4 worm cellular contexts compared by ENCODE assay signal in the genomic region with DNA sequence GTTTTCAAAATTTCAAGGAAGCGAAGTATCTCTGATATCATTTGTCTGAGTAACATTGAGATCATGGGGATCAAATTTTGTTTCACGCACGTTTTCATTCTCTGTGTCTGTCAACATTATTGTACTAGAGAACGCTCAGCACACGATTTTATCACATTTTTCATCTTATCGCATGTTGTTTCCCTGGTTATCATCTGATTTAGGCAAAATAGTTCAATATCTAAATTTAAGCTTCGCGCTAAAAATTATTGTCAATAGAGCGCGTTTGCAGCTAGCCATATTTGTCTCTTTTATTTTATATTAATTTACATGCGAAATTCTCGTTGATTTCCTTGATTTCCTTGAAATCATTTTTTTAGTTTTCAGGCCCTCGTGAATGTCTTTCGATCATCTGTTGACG.
TF ChIP-seq lines count a peak whose summit lies in the region.

Gene K02F3.2 (plus strand): TSS at position 357 of the 400 bp plus-strand sequence.

TF ChIP-seq in whole organism, L1 larva, 84 proteins besides CTCF, POLR2A, EP300 and RAD21 (continued from another document):
- TF ChIP-seq fkh-8 (tag; optimal IDR thresholded peaks at IDR 0.05; lab: Kevin White, UChicago) (peak; percentile 12), elt-2 (tag; optimal IDR thresholded peaks at IDR 0.05; lab: Kevin White, UChicago) (peak; percentile 78), skn-1 (tag; optimal IDR thresholded peaks at IDR 0.05; lab: Kevin White, UChicago) (peak; percentile 7), sox-4 (tag; optimal IDR thresholded peaks at IDR 0.05; lab: Kevin White, UChicago) (peak; percentile 35), lir-3 (tag; optimal IDR thresholded peaks at IDR 0.05; lab: Kevin White, UChicago; ENCODE audit: poor library complexity) (peak; percentile 47), unc-130 (tag; optimal IDR thresholded peaks at IDR 0.05; lab: Kevin White, UChicago) (peak; percentile 1), nhr-28 (tag; optimal IDR thresholded peaks at IDR 0.05; lab: Kevin White, UChicago) (no peak), nhr-85 (tag; lab: Kevin White, UChicago) (peak; percentile 78), blmp-1 (tag; optimal IDR thresholded peaks at IDR 0.05; lab: Kevin White, UChicago) (peak; percentile 23), xbp-1 (tag; optimal IDR thresholded peaks at IDR 0.05; lab: Kevin White, UChicago) (peak; percentile 19), nhr-20 (tag; optimal IDR thresholded peaks at IDR 0.05; lab: Kevin White, UChicago) (peak; percentile 64), lin-15B (tag; optimal IDR thresholded peaks at IDR 0.05; lab: Kevin White, UChicago) (peak; percentile 21), snu-23 (GFP tag; optimal IDR thresholded peaks at IDR 0.05; lab: Kevin White, UChicago) (peak; percentile 69), dsc-1 (tag; optimal IDR thresholded peaks at IDR 0.05; lab: Kevin White, UChicago) (peak; percentile 29), lsy-2 (tag; optimal IDR thresholded peaks at IDR 0.05; lab: Kevin White, UChicago) (peak; percentile 40 to 70), nhr-47 (tag; optimal IDR thresholded peaks at IDR 0.05; lab: Kevin White, UChicago) (peak; percentile 71), ceh-90 (tag; optimal IDR thresholded peaks at IDR 0.05; lab: Kevin White, UChicago) (peak; percentile 11), hlh-17 (GFP tag; optimal IDR thresholded peaks at IDR 0.05; lab: Kevin White, UChicago; ENCODE audit: borderline replicate concordance) (no peak), F16B12.6 (tag; optimal IDR thresholded peaks at IDR 0.05; lab: Kevin White, UChicago) (no peak), fos-1 (tag; optimal IDR thresholded peaks at IDR 0.05; lab: Kevin White, UChicago) (peak; percentile 11), isw-1 (GFP tag; IDR thresholded peaks at IDR 0.05; lab: Robert Waterston, UW) (0 out of 2 replicates have a peak, but pooled peaks have one; percentile 5), mdl-1 (tag; optimal IDR thresholded peaks at IDR 0.05; lab: Kevin White, UChicago) (peak in 1 of 2 experiments; percentile 43), nhr-90 (tag; optimal IDR thresholded peaks at IDR 0.05; lab: Kevin White, UChicago; ENCODE audit: poor library complexity) (peak; percentile 73), nhr-19 (GFP tag; conservative IDR thresholded peaks at IDR 0.05; lab: Robert Waterston, UW) (peak; percentile 69), swsn-7 (tag; optimal IDR thresholded peaks at IDR 0.05; lab: Kevin White, UChicago) (peak; percentile 43), lin-35 (GFP tag; optimal IDR thresholded peaks at IDR 0.05; lab: Kevin White, UChicago) (peak; percentile 91 to 97), mep-1 (tag; optimal IDR thresholded peaks at IDR 0.05; lab: Kevin White, UChicago) (peak; percentile 51), ceh-88 (GFP tag; IDR thresholded peaks at IDR 0.05; lab: Robert Waterston, UW) (no peak), ceh-8 (GFP tag; optimal IDR thresholded peaks at IDR 0.05; lab: Kevin White, UChicago) (no peak)

TF ChIP-seq in whole organism, L2 larva, 48 proteins besides CTCF, POLR2A, EP300 and RAD21 (continued from another document):
- TF ChIP-seq unc-55 (GFP tag; optimal IDR thresholded peaks at IDR 0.05; lab: Kevin White, UChicago) (peak; percentile 87), nhr-77 (tag; optimal IDR thresholded peaks at IDR 0.05; lab: Kevin White, UChicago) (no peak), gmeb-1 (tag; optimal IDR thresholded peaks at IDR 0.05; lab: Kevin White, UChicago) (peak; percentile 93), nhr-25 (tag; optimal IDR thresholded peaks at IDR 0.05; lab: Kevin White, UChicago) (peak; percentile 69), mdl-1 (tag; optimal IDR thresholded peaks at IDR 0.05; lab: Kevin White, UChicago) (peak in 1 of 2 experiments; percentile 51), sma-3 (GFP tag; optimal IDR thresholded peaks at IDR 0.05; lab: Kevin White, UChicago) (peak; percentile 36), ceh-82 (tag; optimal IDR thresholded peaks at IDR 0.05; lab: Kevin White, UChicago) (no peak)

TF ChIP-seq in whole organism, L3 larva, 47 proteins besides CTCF, POLR2A, EP300 and RAD21 (continued from another document):
- TF ChIP-seq nhr-77 (tag; optimal IDR thresholded peaks at IDR 0.05; lab: Kevin White, UChicago) (no peak), pqm-1 (tag; optimal IDR thresholded peaks at IDR 0.05; lab: Kevin White, UChicago) (peak; percentile 84), nhr-11 (tag; optimal IDR thresholded peaks at IDR 0.05; lab: Kevin White, UChicago) (no peak), mml-1 (tag; optimal IDR thresholded peaks at IDR 0.05; lab: Kevin White, UChicago) (no peak), hmg-11 (tag; optimal IDR thresholded peaks at IDR 0.05; lab: Kevin White, UChicago) (peak; percentile 12), elt-1 (tag; optimal IDR thresholded peaks at IDR 0.05; lab: Kevin White, UChicago) (peak; percentile 53), nhr-67 (tag; optimal IDR thresholded peaks at IDR 0.05; lab: Kevin White, UChicago) (no peak), jun-1 (tag; optimal IDR thresholded peaks at IDR 0.05; lab: Kevin White, UChicago) (peak; percentile 76), lin-39 (tag; optimal IDR thresholded peaks at IDR 0.05; lab: Kevin White, UChicago) (no peak), nfya-1 (tag; optimal IDR thresholded peaks at IDR 0.05; lab: Kevin White, UChicago; ENCODE audit: insufficient read depth) (peak; percentile 30), lsy-12 (tag; optimal IDR thresholded peaks at IDR 0.05; lab: Kevin White, UChicago) (no peak), snpc-4 (tag; optimal IDR thresholded peaks at IDR 0.05; lab: Kevin White, UChicago) (no peak), elt-2 (tag; optimal IDR thresholded peaks at IDR 0.05; lab: Kevin White, UChicago) (peak; percentile 71), ceh-82 (tag; optimal IDR thresholded peaks at IDR 0.05; lab: Kevin White, UChicago) (no peak), nhr-25 (tag; optimal IDR thresholded peaks at IDR 0.05; lab: Kevin White, UChicago) (peak; percentile 4), fos-1 (tag; optimal IDR thresholded peaks at IDR 0.05; lab: Kevin White, UChicago) (no peak), ZK546.5 (tag; optimal IDR thresholded peaks at IDR 0.05; lab: Kevin White, UChicago) (no peak), ceh-28 (tag; optimal IDR thresholded peaks at IDR 0.05; lab: Kevin White, UChicago) (peak; percentile 12), eor-1 (tag; optimal IDR thresholded peaks at IDR 0.05; lab: Kevin White, UChicago) (no peak), egl-27 (tag; optimal IDR thresholded peaks at IDR 0.05; lab: Kevin White, UChicago) (no peak), ama-1 (optimal IDR thresholded peaks at IDR 0.05; lab: Kevin White, UChicago) (peak; percentile 45), nhr-237 (tag; optimal IDR thresholded peaks at IDR 0.05; lab: Kevin White, UChicago) (no peak), ztf-4 (tag; optimal IDR thresholded peaks at IDR 0.05; lab: Kevin White, UChicago) (no peak), ztf-11 (tag; optimal IDR thresholded peaks at IDR 0.05; lab: Kevin White, UChicago) (no peak), unc-39 (tag; optimal IDR thresholded peaks at IDR 0.05; lab: Kevin White, UChicago) (no peak), nhr-76 (tag; optimal IDR thresholded peaks at IDR 0.05; lab: Kevin White, UChicago) (no peak), egl-5 (tag; optimal IDR thresholded peaks at IDR 0.05; lab: Kevin White, UChicago) (no peak), pha-4 (tag; optimal IDR thresholded peaks at IDR 0.05; lab: Kevin White, UChicago) (peak; percentile 86)

TF ChIP-seq in whole organism, L4 larva, 104 proteins besides CTCF, POLR2A, EP300 and RAD21 (continued from another document and continues in another):
- TF ChIP-seq nhr-25 (tag; optimal IDR thresholded peaks at IDR 0.05; lab: Kevin White, UChicago; ENCODE audit: borderline replicate concordance, insufficient read depth) (no peak), F10B5.3 (tag; optimal IDR thresholded peaks at IDR 0.05; lab: Kevin White, UChicago) (no peak), mep-1 (tag; optimal IDR thresholded peaks at IDR 0.05; lab: Kevin White, UChicago) (peak; percentile 56), nhr-237 (tag; optimal IDR thresholded peaks at IDR 0.05; lab: Kevin White, UChicago) (no peak), arid-1 (GFP tag; conservative IDR thresholded peaks at IDR 0.05; lab: Robert Waterston, UW) (no peak), lsy-2 (tag; optimal IDR thresholded peaks at IDR 0.05; lab: Kevin White, UChicago) (peak; percentile 24 to 77), gei-8 (GFP tag; optimal IDR thresholded peaks at IDR 0.05; lab: Kevin White, UChicago) (no peak), dpl-1 (GFP tag; optimal IDR thresholded peaks at IDR 0.05; lab: Kevin White, UChicago) (peak; percentile 86), madf-9 (GFP tag; conservative IDR thresholded peaks at IDR 0.05; lab: Robert Waterston, UW) (no peak), nhr-102 (tag; optimal IDR thresholded peaks at IDR 0.05; lab: Kevin White, UChicago) (peak; percentile 42), ceh-62 (tag; optimal IDR thresholded peaks at IDR 0.05; lab: Kevin White, UChicago) (no peak), hmg-1.1 (GFP tag; IDR thresholded peaks at IDR 0.05; lab: Robert Waterston, UW) (no peak), lin-1 (GFP tag; IDR thresholded peaks at IDR 0.05; lab: Robert Waterston, UW) (no peak), nhr-48 (tag; optimal IDR thresholded peaks at IDR 0.05; lab: Kevin White, UChicago) (peak; percentile 53), mdl-1 (tag; optimal IDR thresholded peaks at IDR 0.05; lab: Kevin White, UChicago) (peak in 1 of 2 experiments; percentile 89), snpc-4 (tag; optimal IDR thresholded peaks at IDR 0.05; lab: Kevin White, UChicago) (no peak), aha-1 (tag; lab: Kevin White, UChicago) (peak; percentile 84), attf-4 (tag; optimal IDR thresholded peaks at IDR 0.05; lab: Kevin White, UChicago) (no peak), rbr-2 (tag; optimal IDR thresholded peaks at IDR 0.05; lab: Kevin White, UChicago) (peak; percentile 25), fos-1 (tag; optimal IDR thresholded peaks at IDR 0.05; lab: Kevin White, UChicago) (no peak), ZK546.5 (tag; optimal IDR thresholded peaks at IDR 0.05; lab: Kevin White, UChicago) (no peak), saeg-2 (GFP tag; IDR thresholded peaks at IDR 0.05; lab: Robert Waterston, UW) (no peak), zip-11 (GFP tag; IDR thresholded peaks at IDR 0.05; lab: Robert Waterston, UW) (no peak), daf-8 (GFP tag; IDR thresholded peaks at IDR 0.05; lab: Robert Waterston, UW) (no peak), fkh-10 (GFP tag; optimal IDR thresholded peaks at IDR 0.05; lab: Kevin White, UChicago) (no peak), lim-7 (GFP tag; IDR thresholded peaks at IDR 0.05; lab: Robert Waterston, UW) (no peak), cey-2 (tag; optimal IDR thresholded peaks at IDR 0.05; lab: Kevin White, UChicago; ENCODE audit: borderline replicate concordance, insufficient read depth) (no peak), pqm-1 (tag; optimal IDR thresholded peaks at IDR 0.05; lab: Kevin White, UChicago) (peak; percentile 1), ama-1 (optimal IDR thresholded peaks at IDR 0.05; lab: Kevin White, UChicago) (no peak), pha-4 (GFP tag; IDR thresholded peaks at IDR 0.05; lab: Robert Waterston, UW) (no peak), pha-4 (tag; optimal IDR thresholded peaks at IDR 0.05; lab: Kevin White, UChicago) (no peak), ZK337.2 (GFP tag; IDR thresholded peaks at IDR 0.05; lab: Robert Waterston, UW) (no peak), Y48G9A.11 (GFP tag; IDR thresholded peaks at IDR 0.05; lab: Robert Waterston, UW) (no peak), egl-43 (GFP tag; IDR thresholded peaks at IDR 0.05; lab: Robert Waterston, UW) (no peak), unc-130 (GFP tag; optimal IDR thresholded peaks at IDR 0.05; lab: Kevin White, UChicago) (no peak), aly-2 (tag; optimal IDR thresholded peaks at IDR 0.05; lab: Kevin White, UChicago) (no peak), set-16 (GFP tag; IDR thresholded peaks at IDR 0.05; lab: Robert Waterston, UW) (no peak), F26F4.8 (GFP tag; conservative IDR thresholded peaks at IDR 0.05; lab: Robert Waterston, UW) (no peak), hif-1 (tag; optimal IDR thresholded peaks at IDR 0.05; lab: Kevin White, UChicago) (peak in 1 of 2 experiments; percentile 47), tra-1 (GFP tag; IDR thresholded peaks at IDR 0.05; lab: Robert Waterston, UW) (no peak), lin-38 (GFP tag; IDR thresholded peaks at IDR 0.05; lab: Robert Waterston, UW) (peak; percentile 95), lin-13 (GFP tag; optimal IDR thresholded peaks at IDR 0.05; lab: Kevin White, UChicago) (no peak), ceh-32 (tag; optimal IDR thresholded peaks at IDR 0.05; lab: Kevin White, UChicago; ENCODE audit: poor library complexity) (no peak), T26A8.4 (GFP tag; IDR thresholded peaks at IDR 0.05; lab: Robert Waterston, UW) (no peak), daf-19 (GFP tag; conservative IDR thresholded peaks at IDR 0.05; lab: Robert Waterston, UW) (no peak), nhr-6 (tag; optimal IDR thresholded peaks at IDR 0.05; lab: Kevin White, UChicago) (no peak), ctbp-1 (GFP tag; IDR thresholded peaks at IDR 0.05; lab: Robert Waterston, UW) (no peak), zag-1 (tag; optimal IDR thresholded peaks at IDR 0.05; lab: Kevin White, UChicago) (no peak), zfp-2 (tag; optimal IDR thresholded peaks at IDR 0.05; lab: Kevin White, UChicago) (no peak), snpc-1.2 (GFP tag; IDR thresholded peaks at IDR 0.05; lab: Robert Waterston, UW) (no peak), mes-2 (tag; optimal IDR thresholded peaks at IDR 0.05; lab: Kevin White, UChicago; ENCODE audit: poor library complexity, severe bottlenecking) (peak; percentile 13), nhr-10 (tag; optimal IDR thresholded peaks at IDR 0.05; lab: Kevin White, UChicago) (no peak), F49E8.2 (tag; optimal IDR thresholded peaks at IDR 0.05; lab: Kevin White, UChicago; ENCODE audit: borderline replicate concordance) (no peak), sdz-12 (GFP tag; optimal IDR thresholded peaks at IDR 0.05; lab: Kevin White, UChicago) (no peak), daf-16 (GFP tag; optimal IDR thresholded peaks at IDR 0.05; lab: Kevin White, UChicago) (no peak), daf-16 (tag; optimal IDR thresholded peaks at IDR 0.05; lab: Kevin White, UChicago) (peak; percentile 86), dve-1 (tag; optimal IDR thresholded peaks at IDR 0.05; lab: Kevin White, UChicago; ENCODE audit: insufficient read depth) (peak; percentile 82), mdt-29 (GFP tag; IDR thresholded peaks at IDR 0.05; lab: Robert Waterston, UW) (no peak), ceh-20 (GFP tag; IDR thresholded peaks at IDR 0.05; lab: Robert Waterston, UW) (no peak), dmd-9 (GFP tag; IDR thresholded peaks at IDR 0.05; lab: Robert Waterston, UW) (no peak), T20F7.1 (GFP tag; optimal IDR thresholded peaks at IDR 0.05; lab: Kevin White, UChicago) (peak; percentile 58), nhr-76 (tag; optimal IDR thresholded peaks at IDR 0.05; lab: Kevin White, UChicago) (no peak), jun-1 (tag; optimal IDR thresholded peaks at IDR 0.05; lab: Kevin White, UChicago) (no peak), mxl-3 (GFP tag; optimal IDR thresholded peaks at IDR 0.05; lab: Kevin White, UChicago) (peak; percentile 57), nhr-41 (GFP tag; IDR thresholded peaks at IDR 0.05; lab: Robert Waterston, UW) (no peak), F37D6.2 (tag; optimal IDR thresholded peaks at IDR 0.05; lab: Kevin White, UChicago) (no peak), ces-1 (GFP tag; optimal IDR thresholded peaks at IDR 0.05; lab: Kevin White, UChicago) (no peak), unc-39 (tag; optimal IDR thresholded peaks at IDR 0.05; lab: Kevin White, UChicago) (no peak), spr-1 (tag; optimal IDR thresholded peaks at IDR 0.05; lab: Kevin White, UChicago) (no peak), ceh-82 (tag; optimal IDR thresholded peaks at IDR 0.05; lab: Kevin White, UChicago) (no peak), lir-3 (tag; optimal IDR thresholded peaks at IDR 0.05; lab: Kevin White, UChicago) (no peak), lin-39 (tag; optimal IDR thresholded peaks at IDR 0.05; lab: Kevin White, UChicago) (no peak), mxl-2 (GFP tag; conservative IDR thresholded peaks at IDR 0.05; lab: Robert Waterston, UW) (no peak), php-3 (GFP tag; IDR thresholded peaks at IDR 0.05; lab: Robert Waterston, UW) (no peak), tag-97 (GFP tag; IDR thresholded peaks at IDR 0.05; lab: Robert Waterston, UW) (no peak)
